Fruit fly (Drosophila melanogaster) whole organism, embryonic: ENCODE results near the gene P58IPK.

Experiments used
- CG10431 ChIP-seq: fragments of 200-800 bp; sonication (Bioruptor generic); optimal IDR thresholded peaks from 3 replicates; lab custom pipeline; 2018; ENCODE audit warnings: missing biosample characterization, mild to moderate bottlenecking, missing genetic modification characterization
- CG11398 ChIP-seq: fragments of 200-800 bp; sonication (Bioruptor generic); optimal IDR thresholded peaks from 2 replicates; lab custom pipeline; 2016; ENCODE audit warnings: missing biosample characterization, missing genetic modification characterization
- CG12236 ChIP-seq: fragments of 200-800 bp; sonication (Bioruptor generic); optimal IDR thresholded peaks from 2 replicates; lab custom pipeline; 2016; ENCODE audit warnings: missing biosample characterization, missing genetic modification characterization
- CG13894 ChIP-seq: fragments of 200-800 bp; sonication (Bioruptor generic); optimal IDR thresholded peaks from 3 replicates; lab custom pipeline; 2018; ENCODE audit warnings: missing biosample characterization, mild to moderate bottlenecking, missing genetic modification characterization, moderate library complexity
- CG14965 ChIP-seq: fragments of 200-800 bp; sonication (Bioruptor generic); optimal IDR thresholded peaks from 2 replicates; lab custom pipeline; 2016; ENCODE audit warnings: missing biosample characterization, missing genetic modification characterization, borderline replicate concordance
- CG1832 ChIP-seq: fragments of 200-800 bp; sonication (Bioruptor generic); optimal IDR thresholded peaks from 2 replicates; lab custom pipeline; 2017; ENCODE audit warnings: missing biosample characterization, mild to moderate bottlenecking, missing genetic modification characterization, inconsistent platforms
- CG34376 ChIP-seq: fragments of 200-800 bp; sonication (Bioruptor generic); optimal IDR thresholded peaks from 2 replicates; lab custom pipeline; 2018; ENCODE audit warnings: missing biosample characterization, mild to moderate bottlenecking, missing genetic modification characterization
- CG3995 ChIP-seq: fragments of 200-800 bp; sonication (Bioruptor generic); optimal IDR thresholded peaks from 3 replicates; lab custom pipeline; 2016; ENCODE audit warnings: missing biosample characterization, missing genetic modification characterization
- CG6254 ChIP-seq: fragments of 200-800 bp; sonication (Bioruptor generic); optimal IDR thresholded peaks from 3 replicates; lab custom pipeline; 2017; ENCODE audit warnings: mild to moderate bottlenecking, missing biosample characterization, missing genetic modification reagents, missing genetic modification characterization
- CG6683 ChIP-seq: fragments of 200-800 bp; sonication (Bioruptor generic); optimal IDR thresholded peaks from 2 replicates; lab custom pipeline; 2017; ENCODE audit warnings: missing biosample characterization, mild to moderate bottlenecking, missing genetic modification characterization, missing genetic modification reagents
- CG7745 ChIP-seq: fragments of 200-800 bp; sonication (Bioruptor generic); optimal IDR thresholded peaks from 2 replicates; lab custom pipeline; 2018; ENCODE audit warnings: missing biosample characterization, mild to moderate bottlenecking, missing genetic modification characterization, moderate library complexity
- CG8089 ChIP-seq: fragments of 200-800 bp; sonication (Bioruptor generic); optimal IDR thresholded peaks from 3 replicates; lab custom pipeline; 2016; ENCODE audit warnings: missing biosample characterization, missing genetic modification characterization
- CG9876 ChIP-seq: fragments of 200-800 bp; sonication (Bioruptor generic); optimal IDR thresholded peaks from 2 replicates; lab custom pipeline; 2016; ENCODE audit warnings: missing biosample characterization, missing genetic modification characterization
- Fer2 ChIP-seq: fragments of 200-800 bp; sonication (Bioruptor generic); optimal IDR thresholded peaks from 2 replicates; lab custom pipeline; 2018; ENCODE audit warnings: missing biosample characterization, mild to moderate bottlenecking, missing genetic modification characterization, moderate library complexity
- HHEX ChIP-seq: fragments of 200-800 bp; sonication (Bioruptor generic); optimal IDR thresholded peaks from 3 replicates; lab custom pipeline; 2017; ENCODE audit warnings: missing biosample characterization, mild to moderate bottlenecking, missing genetic modification characterization, missing genetic modification reagents
- HLHmδ ChIP-seq: fragments of 200-800 bp; sonication (Bioruptor generic); optimal IDR thresholded peaks from 2 replicates; lab custom pipeline; 2018; ENCODE audit warnings: missing biosample characterization, mild to moderate bottlenecking, missing genetic modification characterization, moderate library complexity
- HmgD ChIP-seq: fragments of 200-800 bp; sonication (Bioruptor generic); optimal IDR thresholded peaks from 3 replicates; lab custom pipeline; 2016; ENCODE audit warnings: missing biosample characterization, missing genetic modification characterization
- Hr78 ChIP-seq, 2 experiments: fragments of 200-800 bp in 1 of 2; fragments of >200 bp in 1 of 2; sonication (Bioruptor generic) in 1 of 2; optimal IDR thresholded peaks; 2 replicates each; lab custom pipeline; 2017 to 2019; ENCODE audit warnings: missing biosample characterization in 2 of 2, missing genetic modification characterization in 2 of 2, mild to moderate bottlenecking in 1 of 2, moderate library complexity in 1 of 2
- Jarid2 ChIP-seq: fragments of 200-800 bp; sonication (Bioruptor generic); optimal IDR thresholded peaks from 3 replicates; lab custom pipeline; 2017; ENCODE audit warnings: mild to moderate bottlenecking, missing biosample characterization, missing genetic modification reagents, missing genetic modification characterization
- MESR4 ChIP-seq: fragments of 200-800 bp; sonication (Bioruptor generic); optimal IDR thresholded peaks from 2 replicates; lab custom pipeline; 2018; ENCODE audit warnings: missing biosample characterization, mild to moderate bottlenecking, missing genetic modification characterization, moderate library complexity
- Max ChIP-seq: fragments of 200-800 bp; sonication (Bioruptor generic); optimal IDR thresholded peaks from 2 replicates; lab custom pipeline; 2016; ENCODE audit warnings: missing biosample characterization, mild to moderate bottlenecking, missing genetic modification characterization
- NC2β ChIP-seq: fragments of 200-800 bp; sonication (Bioruptor generic); optimal IDR thresholded peaks from 2 replicates; lab custom pipeline; 2016; ENCODE audit warnings: missing biosample characterization, missing genetic modification characterization
- Oli ChIP-seq: fragments of 200-800 bp; sonication (Bioruptor generic); optimal IDR thresholded peaks from 2 replicates; lab custom pipeline; 2018; ENCODE audit warnings: missing biosample characterization, mild to moderate bottlenecking, missing genetic modification characterization, moderate library complexity
- Rx ChIP-seq: fragments of 200-800 bp; sonication (Bioruptor generic); IDR thresholded peaks from 2 replicates; pipeline ENCODE4 v1.3.6; 2022; ENCODE audit warnings: missing biosample characterization, missing genetic modification characterization
- Side ChIP-seq: fragments of 200-800 bp; sonication (Bioruptor generic); optimal IDR thresholded peaks from 2 replicates; lab custom pipeline; 2016; ENCODE audit warnings: missing biosample characterization, missing genetic modification characterization
- Tbp ChIP-seq: fragments of >200 bp; optimal IDR thresholded peaks from 2 replicates; lab custom pipeline; 2018; ENCODE audit warnings: missing biosample characterization, missing genetic modification characterization
- ac ChIP-seq: fragments of 200-800 bp; sonication (Bioruptor generic); optimal IDR thresholded peaks from 3 replicates; lab custom pipeline; 2017; ENCODE audit warnings: missing biosample characterization, mild to moderate bottlenecking, missing genetic modification characterization
- chinmo ChIP-seq: fragments of 200-800 bp; sonication (Bioruptor generic); IDR thresholded peaks from 4 replicates; pipeline ENCODE4 v1.3.6; 2022; ENCODE audit warnings: missing biosample characterization, missing genetic modification characterization; ENCODE audit not compliant: partially characterized antibody
- dmrt99B ChIP-seq: fragments of 200-800 bp; sonication (Bioruptor generic); optimal IDR thresholded peaks from 2 replicates; lab custom pipeline; 2018; ENCODE audit warnings: missing biosample characterization, mild to moderate bottlenecking, missing genetic modification characterization, moderate library complexity
- emc ChIP-seq: fragments of 200-800 bp; sonication (Bioruptor generic); optimal IDR thresholded peaks from 2 replicates; lab custom pipeline; 2016; ENCODE audit warnings: missing biosample characterization, missing genetic modification characterization
- fu2 ChIP-seq: fragments of 200-800 bp; sonication (Bioruptor generic); optimal IDR thresholded peaks from 2 replicates; lab custom pipeline; 2016; ENCODE audit warnings: missing biosample characterization, missing genetic modification characterization
- gfzf ChIP-seq: fragments of 200-800 bp; sonication (Bioruptor generic); optimal IDR thresholded peaks from 2 replicates; lab custom pipeline; 2016; ENCODE audit warnings: missing biosample characterization, mild to moderate bottlenecking, missing genetic modification characterization, moderate library complexity
- knrl ChIP-seq: fragments of 200-800 bp; sonication (Bioruptor generic); IDR thresholded peaks from 3 replicates; pipeline ENCODE4 v1.3.6; 2022; ENCODE audit warnings: missing biosample characterization, missing genetic modification characterization; ENCODE audit not compliant: partially characterized antibody
- lola ChIP-seq, 3 experiments: fragments of >200 bp in 2 of 3; fragments of 200-800 bp in 1 of 3; sonication (Bioruptor generic) in 1 of 3; optimal IDR thresholded peaks; 2 replicates each; lab custom pipeline; 2017 to 2019; ENCODE audit warnings: missing biosample characterization in 3 of 3, missing genetic modification characterization in 3 of 3, mild to moderate bottlenecking in 1 of 3, moderate library complexity in 1 of 3
- mld ChIP-seq: fragments of 200-800 bp; sonication (Bioruptor generic); IDR thresholded peaks from 3 replicates; pipeline ENCODE4 v1.3.6; 2022; ENCODE audit warnings: missing biosample characterization, missing genetic modification characterization; ENCODE audit not compliant: partially characterized antibody
- pan ChIP-seq, 4 experiments: fragments of >200 bp in 3 of 4; fragments of 200-800 bp in 1 of 4; sonication (Bioruptor generic) in 1 of 4; optimal IDR thresholded peaks in 3 of 4; IDR thresholded peaks in 1 of 4; 2 replicates each; pipeline versions ENCODE4 v1.3.6 to Lab custom; 2017 to 2022; ENCODE audit warnings: missing biosample characterization in 2 of 4, missing genetic modification characterization in 2 of 4, mixed read lengths in 1 of 4
- repo ChIP-seq: fragments of 200-800 bp; sonication (Bioruptor generic); optimal IDR thresholded peaks from 2 replicates; lab custom pipeline; 2016; ENCODE audit warnings: missing biosample characterization, missing genetic modification characterization
- run ChIP-seq: fragments of 200-800 bp; sonication (Bioruptor generic); optimal IDR thresholded peaks from 3 replicates; lab custom pipeline; 2018; ENCODE audit warnings: missing biosample characterization, mild to moderate bottlenecking, missing genetic modification characterization
- schlank ChIP-seq: fragments of 200-800 bp; sonication (Bioruptor generic); optimal IDR thresholded peaks from 2 replicates; lab custom pipeline; 2018; ENCODE audit warnings: missing biosample characterization, mild to moderate bottlenecking, missing genetic modification characterization
- shn ChIP-seq: fragments of 200-800 bp; sonication (Bioruptor generic); optimal IDR thresholded peaks from 3 replicates; lab custom pipeline; 2016; ENCODE audit warnings: missing biosample characterization, missing genetic modification characterization
- sob ChIP-seq: fragments of 200-800 bp; sonication (Bioruptor generic); IDR thresholded peaks from 2 replicates; pipeline ENCODE4 v1.3.6; 2022; ENCODE audit warnings: missing biosample characterization, missing genetic modification characterization
- trem ChIP-seq: fragments of 200-800 bp; optimal IDR thresholded peaks from 3 replicates; lab custom pipeline; 2019; ENCODE audit warnings: missing biosample characterization, mild to moderate bottlenecking, missing genetic modification characterization, moderate library complexity
- twi ChIP-seq: fragments of 200-800 bp; optimal IDR thresholded peaks from 2 replicates; lab custom pipeline; 2019; ENCODE audit warnings: missing biosample characterization, mild to moderate bottlenecking, missing genetic modification characterization, moderate library complexity
- unpg ChIP-seq: fragments of 200-800 bp; sonication (Bioruptor generic); optimal IDR thresholded peaks from 3 replicates; lab custom pipeline; 2018; ENCODE audit warnings: missing biosample characterization, mild to moderate bottlenecking, missing genetic modification characterization, moderate library complexity
- vfl ChIP-seq: fragments of 200-800 bp; sonication (Bioruptor generic); optimal IDR thresholded peaks from 2 replicates; lab custom pipeline; 2016; ENCODE audit warnings: missing biosample characterization, missing genetic modification characterization
- yki ChIP-seq: fragments of >200 bp; optimal IDR thresholded peaks from 3 replicates; lab custom pipeline; 2018
- zen ChIP-seq: fragments of 200-800 bp; sonication (Bioruptor generic); optimal IDR thresholded peaks from 3 replicates; lab custom pipeline; 2018; ENCODE audit warnings: missing biosample characterization, mild to moderate bottlenecking, missing genetic modification characterization, moderate library complexity
- zfh2 ChIP-seq: fragments of 200-800 bp; sonication (Bioruptor generic); optimal IDR thresholded peaks from 2 replicates; lab custom pipeline; 2016; ENCODE audit warnings: missing biosample characterization, missing genetic modification characterization

Gene P58IPK

DNA sequence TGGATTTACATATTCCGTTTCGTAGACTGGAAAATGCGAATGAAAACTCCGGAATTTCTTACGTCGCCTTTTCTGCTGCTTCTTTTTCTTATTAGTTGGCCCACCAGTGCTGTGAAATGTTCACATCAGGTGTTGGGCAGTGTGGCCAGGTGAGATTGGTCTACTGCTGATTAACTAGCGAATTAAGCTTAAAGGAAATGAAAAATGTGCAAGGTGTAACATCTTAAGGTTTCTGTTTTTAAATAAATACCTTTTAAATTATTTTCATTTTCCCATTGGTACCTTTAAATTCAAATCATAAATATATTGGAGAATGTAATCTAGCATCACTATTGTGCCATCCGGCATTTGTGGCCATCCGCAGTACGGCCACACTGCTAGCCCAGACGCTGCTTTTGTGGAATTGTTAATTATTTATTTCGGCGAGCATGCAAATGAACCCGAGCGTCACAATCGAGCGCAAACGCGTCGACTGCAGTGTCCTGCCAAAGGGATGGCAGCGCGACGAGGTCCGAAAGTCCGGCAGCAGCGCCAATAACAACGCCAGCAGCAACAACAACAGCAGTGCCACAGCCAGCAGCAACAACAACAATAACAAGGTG is 27.2 kb upstream of the P58IPK start, which contains the start of the genes AP-1mu and MBD-like (continued):
- TF ChIP-seq CG14965 (GFP tag; lab: Kevin White, UChicago), result no peak
- peak; percentile 81 for TF ChIP-seq zfh2 (GFP tag; lab: Kevin White, UChicago)
- no peak for TF ChIP-seq CG1832 (GFP tag; lab: Kevin White, UChicago)
- no peak for TF ChIP-seq yki (lab: Kevin White, UChicago)
- TF ChIP-seq CG13894, result peak; percentile 11
- peak; percentile 42; the same call in 1 of the 3 replicates for TF ChIP-seq knrl (GFP tag; lab: Robert Waterston, UW)
- TF ChIP-seq unpg (GFP tag; lab: Kevin White, UChicago), result peak; percentile 66
- no peak for TF ChIP-seq CG6254 (GFP tag; lab: Kevin White, UChicago)
- no peak for TF ChIP-seq Hr78 (GFP tag; optimal IDR thresholded peaks at IDR 0.05; lab: Kevin White, UChicago)
- 0 out of 3 replicates have a peak, but pooled peaks have one; percentile 17 for TF ChIP-seq mld
- TF ChIP-seq run, result no peak
- TF ChIP-seq CG10431, result peak; percentile 3
- TF ChIP-seq pan (optimal IDR thresholded peaks at IDR 0.05; lab: Kevin White, UChicago), result no peak
- peak in 1 of 2 experiments; percentile 56 for TF ChIP-seq pan (GFP tag; optimal IDR thresholded peaks at IDR 0.05 in 1 of 2, IDR thresholded peaks at IDR 0.05 in 1 of 2)
- TF ChIP-seq CG12236 (GFP tag; lab: Kevin White, UChicago), result peak; percentile 30
- TF ChIP-seq dmrt99B (tag; lab: Kevin White, UChicago), result no peak
- no peak for TF ChIP-seq Tbp
- peak; percentile 32 for TF ChIP-seq CG8089 (GFP tag; lab: Kevin White, UChicago)
- peak; percentile 60 for TF ChIP-seq sob (GFP tag; lab: Robert Waterston, UW)
- TF ChIP-seq HmgD (GFP tag; lab: Kevin White, UChicago), result no peak
- TF ChIP-seq Rx (GFP tag; lab: Robert Waterston, UW), result peak; percentile 7; the same call in 1 of the 2 replicates
- peak; percentile 22 for TF ChIP-seq vfl
- TF ChIP-seq Max (GFP tag; lab: Kevin White, UChicago), result peak; percentile 76
- peak; percentile 47 for TF ChIP-seq shn (GFP tag; lab: Kevin White, UChicago)
- TF ChIP-seq HLHmδ (GFP tag; lab: Kevin White, UChicago), result no peak
- peak; percentile 42 for TF ChIP-seq Oli (tag; lab: Kevin White, UChicago)
- TF ChIP-seq CG34376 (GFP tag; lab: Kevin White, UChicago), result peak; percentile 68
- peak; percentile 34 for TF ChIP-seq CG11398 (GFP tag; lab: Kevin White, UChicago)
- TF ChIP-seq Fer2 (tag; lab: Kevin White, UChicago), result peak; percentile 11
- peak; percentile 78 for TF ChIP-seq MESR4
- no peak for TF ChIP-seq schlank (tag; lab: Kevin White, UChicago)
- TF ChIP-seq repo (GFP tag; lab: Kevin White, UChicago), result no peak
- TF ChIP-seq HHEX (GFP tag; lab: Kevin White, UChicago), result peak; percentile 45
- TF ChIP-seq zen (tag; lab: Kevin White, UChicago), result peak; percentile 46
- no peak for TF ChIP-seq CG9876 (GFP tag; lab: Kevin White, UChicago)
- TF ChIP-seq twi (tag; lab: Kevin White, UChicago), result peak; percentile 46
- peak; percentile 76 for TF ChIP-seq NC2β (GFP tag; lab: Kevin White, UChicago)
- TF ChIP-seq CG7745, result no peak
- TF ChIP-seq Jarid2 (GFP tag; lab: Kevin White, UChicago), result no peak
- TF ChIP-seq emc (GFP tag; lab: Kevin White, UChicago), result peak; percentile 1
- TF ChIP-seq CG6683 (GFP tag; lab: Kevin White, UChicago), result no peak
- TF ChIP-seq Side (GFP tag; lab: Kevin White, UChicago), result peak; percentile 39
- TF ChIP-seq chinmo (GFP tag; lab: Robert Waterston, UW), result 0 out of 4 replicates have a peak, but pooled peaks have one; percentile 10
- TF ChIP-seq ac, result no peak
- TF ChIP-seq fu2, result peak; percentile 50
- TF ChIP-seq gfzf (GFP tag; lab: Kevin White, UChicago), result peak; percentile 89
- TF ChIP-seq CG3995 (GFP tag; lab: Kevin White, UChicago), result peak; percentile 51
- TF ChIP-seq lola (GFP tag; optimal IDR thresholded peaks at IDR 0.05; lab: Kevin White, UChicago), result peak in 1 of 3 experiments; percentile 62
- TF ChIP-seq trem (tag; lab: Kevin White, UChicago), result peak; percentile 80
